Fruit fly (Drosophila melanogaster) Kc167 (cell line): ENCODE results near the gene RIOK1.

ENCODE experiments used
- Myc ChIP-seq: fragments of >200 bp; optimal IDR thresholded peaks from 2 replicates; lab custom pipeline; 2017; ENCODE audit warnings: missing external identifiers
- Sin3A ChIP-seq: fragments of >200 bp; optimal IDR thresholded peaks from 2 replicates; lab custom pipeline; 2018; ENCODE audit warnings: missing external identifiers
- h ChIP-seq: fragments of >200 bp; optimal IDR thresholded peaks from 3 replicates; lab custom pipeline; 2018; ENCODE audit warnings: missing external identifiers
- insv ChIP-seq: fragments of >200 bp; optimal IDR thresholded peaks from 3 replicates; lab custom pipeline; 2018; ENCODE audit warnings: missing external identifiers
- psq ChIP-seq: fragments of >200 bp; optimal IDR thresholded peaks from 2 replicates; lab custom pipeline; 2017; ENCODE audit warnings: missing external identifiers
- ttk ChIP-seq: sonication (Bioruptor generic); optimal IDR thresholded peaks from 2 replicates; lab custom pipeline; 2017; ENCODE audit warnings: missing external identifiers

RIOK1 gene

dm6 chr3L:11623245-11623883 lies 24.9 kb downstream of the RIOK1 start:
- TF ChIP-seq Sin3A (lab: Kevin White, UChicago) (no peak), h (no peak), Myc (no peak), ttk (lab: Kevin White, UChicago) (no peak), psq (lab: Kevin White, UChicago) (no peak), insv (lab: Kevin White, UChicago) (no peak)

DNA sequence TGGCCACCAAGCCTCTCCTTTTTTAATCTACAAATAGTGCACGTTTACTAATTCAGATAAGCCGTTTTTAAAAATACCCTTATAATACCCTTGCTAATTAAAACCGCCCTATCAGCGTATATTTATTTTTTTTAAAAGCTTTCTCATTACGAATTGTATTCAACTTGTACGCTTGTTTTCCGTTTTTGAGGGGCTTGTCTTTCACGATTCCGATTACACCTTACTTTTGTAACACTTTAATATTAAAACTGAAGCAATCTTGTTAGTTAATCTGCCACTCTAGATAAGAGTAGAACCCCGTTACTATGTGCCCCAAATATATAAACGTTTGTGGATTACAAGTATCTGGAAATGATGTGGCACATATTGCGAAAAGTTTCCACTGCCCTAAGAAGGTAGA lies 25.5 kb downstream of the RIOK1 start:
- TF ChIP-seq Sin3A (lab: Kevin White, UChicago) (no peak), Myc (no peak), h (no peak), ttk (lab: Kevin White, UChicago) (no peak), insv (lab: Kevin White, UChicago) (no peak), psq (lab: Kevin White, UChicago) (no peak)

dm6 chr3L:11620001-11620400 lies 28.3 kb downstream of the RIOK1 start, which contains the start of gene Muc68Ca:
Muc68Ca (minus strand) TSS chr3L:11620101.
- TF ChIP-seq Myc = no peak
- TF ChIP-seq h = no peak
- TF ChIP-seq insv (lab: Kevin White, UChicago) = no peak
- TF ChIP-seq psq (lab: Kevin White, UChicago) = no peak
- no peak for TF ChIP-seq ttk (lab: Kevin White, UChicago)
- no peak for TF ChIP-seq Sin3A (lab: Kevin White, UChicago)

DNA sequence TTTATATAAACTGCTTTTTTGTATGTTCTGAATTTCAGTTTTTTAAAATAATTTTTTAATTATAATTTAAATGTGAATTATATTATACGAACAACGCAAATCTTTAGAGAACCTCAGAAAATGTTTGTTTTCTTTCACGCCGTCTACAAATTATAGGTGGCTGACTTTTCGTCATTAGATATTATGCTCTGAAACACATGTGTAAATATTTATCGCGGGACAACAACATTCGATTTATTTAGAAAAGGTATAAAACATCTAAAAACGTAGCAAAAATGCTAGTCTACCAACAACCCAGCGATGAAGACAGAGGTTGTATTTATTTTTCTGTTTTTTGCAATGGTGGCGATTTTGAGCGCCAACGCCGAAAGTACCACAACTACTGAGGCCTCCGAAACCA lies 38.4 kb downstream of the RIOK1 start, which contains the start of gene CG42832:
Gene CG42832 (plus strand): TSS at position 301 of the 400 bp plus-strand sequence.
- TF ChIP-seq h (no peak), insv (lab: Kevin White, UChicago) (no peak), ttk (lab: Kevin White, UChicago) (no peak), psq (lab: Kevin White, UChicago) (no peak), Sin3A (lab: Kevin White, UChicago) (no peak), Myc (no peak)

dm6 chr3L:11609153-11609809 lies 39.0 kb downstream of the RIOK1 start, which contains the start of gene Duba:
Duba (minus strand) TSS chr3L:11609465.
- TF ChIP-seq psq (lab: Kevin White, UChicago) (no peak), insv (lab: Kevin White, UChicago) (no peak), Sin3A (lab: Kevin White, UChicago) (no peak), h (no peak), ttk (lab: Kevin White, UChicago) (no peak), Myc (no peak)

DNA sequence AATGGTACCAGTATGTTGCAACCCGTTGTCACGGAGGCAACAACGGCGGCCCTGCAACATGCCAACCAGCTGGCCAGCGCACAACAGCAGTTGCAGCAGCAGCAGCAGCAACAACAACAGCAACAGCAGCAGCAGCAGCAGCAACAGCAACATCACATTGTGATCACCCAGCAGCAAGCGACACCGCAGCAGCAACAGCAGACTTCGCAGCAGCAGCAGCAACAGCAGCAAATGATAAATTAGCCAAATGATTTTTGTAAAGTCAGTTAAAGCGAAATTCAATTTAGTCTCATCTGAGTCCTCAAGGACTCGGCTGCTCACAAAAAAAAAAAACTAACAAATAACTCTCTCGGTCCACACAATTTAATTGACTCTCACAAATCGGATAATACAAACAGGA lies 44.0 kb downstream of the RIOK1 start:
- TF ChIP-seq Sin3A (lab: Kevin White, UChicago) = no peak
- TF ChIP-seq ttk (lab: Kevin White, UChicago) = no peak
- no peak for TF ChIP-seq Myc
- TF ChIP-seq insv (lab: Kevin White, UChicago) = no peak
- TF ChIP-seq psq (lab: Kevin White, UChicago) = no peak
- TF ChIP-seq h = no peak

dm6 chr3L:11602040-11602439 lies 46.2 kb downstream of the RIOK1 start:
- no peak for TF ChIP-seq ttk (lab: Kevin White, UChicago)
- TF ChIP-seq h = no peak
- TF ChIP-seq Myc = no peak
- no peak for TF ChIP-seq psq (lab: Kevin White, UChicago)
- TF ChIP-seq Sin3A (lab: Kevin White, UChicago) = no peak
- TF ChIP-seq insv (lab: Kevin White, UChicago) = no peak

- TF ChIP-seq insv (lab: Kevin White, UChicago) (no peak), Myc (no peak), psq (lab: Kevin White, UChicago) (no peak), h (no peak), Sin3A (lab: Kevin White, UChicago) (no peak), ttk (lab: Kevin White, UChicago) (no peak)
Measured at dm6 chr3L:11601133-11601532, 47.1 kb downstream of the RIOK1 start.

dm6 chr3L:11599965-11600420 lies 48.3 kb downstream of the RIOK1 start, which contains the start of the genes CG14137 and CG46394:
CG14137 (minus strand) TSS chr3L:11600065.
CG46394 (plus strand) TSS chr3L:11600370.
- TF ChIP-seq Sin3A (lab: Kevin White, UChicago) = no peak
- TF ChIP-seq insv (lab: Kevin White, UChicago) = no peak
- TF ChIP-seq h = no peak
- no peak for TF ChIP-seq Myc
- no peak for TF ChIP-seq ttk (lab: Kevin White, UChicago)
- TF ChIP-seq psq (lab: Kevin White, UChicago) = no peak

- no peak for TF ChIP-seq Sin3A (lab: Kevin White, UChicago)
- TF ChIP-seq Myc = no peak
Measured at dm6 chr3L:11599255-11599654, 49.0 kb downstream of the RIOK1 start.

DNA sequence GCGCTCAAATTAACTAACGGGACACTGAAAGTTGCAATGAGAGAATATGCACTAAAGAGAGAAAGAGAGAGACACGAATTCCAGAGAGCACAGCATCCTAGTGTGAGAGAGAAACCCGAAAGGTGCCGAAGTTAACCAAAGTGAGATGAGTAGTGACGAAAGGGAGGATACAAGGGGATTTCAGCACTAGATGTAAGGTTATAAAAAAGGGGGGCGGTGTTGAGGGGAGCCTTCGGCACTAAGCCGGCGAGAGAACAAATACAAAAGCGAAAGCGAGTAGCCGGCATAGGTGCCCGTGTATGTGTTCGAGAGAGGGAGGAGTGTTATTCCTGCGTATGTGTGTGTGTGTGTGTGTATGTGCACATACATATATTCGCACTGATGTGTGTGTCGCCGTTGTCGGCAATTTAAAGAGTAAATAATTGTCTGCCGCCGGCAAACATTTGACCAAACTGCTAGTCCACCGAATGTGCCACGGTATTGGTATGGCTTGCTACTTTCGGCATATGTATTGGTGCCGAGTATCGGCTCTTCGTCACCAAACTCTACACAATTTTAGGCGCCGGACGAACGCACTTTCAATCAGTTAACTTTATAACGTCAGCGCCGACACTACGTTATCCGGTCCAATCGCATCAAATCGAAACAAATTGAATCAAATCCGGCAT lies 51.6 kb downstream of the RIOK1 start, which contains the start of gene CG7368:
Gene CG7368 (plus strand): TSS at position 618 of the 668 bp plus-strand sequence.
- TF ChIP-seq h (no peak), Sin3A (lab: Kevin White, UChicago) (no peak), psq (lab: Kevin White, UChicago) (no peak), ttk (lab: Kevin White, UChicago) (no peak), insv (lab: Kevin White, UChicago) (no peak), Myc (no peak)
